Worm (Caenorhabditis elegans) whole organism, L4 larva: ENCODE results near the gene unc-10.

Experiments used
- F10B5.3 ChIP-seq: sonication (generic microtip); optimal IDR thresholded peaks from 2 replicates; lab custom pipeline; 2016; ENCODE audit warnings: mild to moderate bottlenecking, missing genetic modification characterization, missing compliant biosample characterization
- F37D6.2 ChIP-seq: sonication (generic microtip); optimal IDR thresholded peaks from 2 replicates; lab custom pipeline; 2016; ENCODE audit warnings: mild to moderate bottlenecking, missing genetic modification characterization, missing compliant biosample characterization
- F44E2.7 ChIP-seq: fragments of 200-800 bp; sonication (Bioruptor generic); IDR thresholded peaks from 2 replicates; pipeline ENCODE4 v2.1.2; 2022; ENCODE audit warnings: missing genetic modification characterization, missing compliant biosample characterization
- F49E8.2 ChIP-seq: sonication (generic microtip); optimal IDR thresholded peaks from 2 replicates; lab custom pipeline; 2016; ENCODE audit warnings: missing compliant biosample characterization, mild to moderate bottlenecking, missing genetic modification characterization, borderline replicate concordance
- Y48G9A.11 ChIP-seq: fragments of 200-800 bp; sonication (Bioruptor generic); IDR thresholded peaks from 2 replicates; pipeline ENCODE4 v1.3.6; 2022; ENCODE audit warnings: missing genetic modification reagents, missing genetic modification characterization, missing compliant biosample characterization
- Y5F2A.4 ChIP-seq: fragments of 200-800 bp; sonication (Bioruptor generic); optimal IDR thresholded peaks from 2 replicates; lab custom pipeline; 2018; ENCODE audit warnings: mild to moderate bottlenecking, missing genetic modification characterization, missing compliant biosample characterization
- aly-2 ChIP-seq: sonication (generic microtip); optimal IDR thresholded peaks from 2 replicates; lab custom pipeline; 2018; ENCODE audit warnings: missing biosample characterization, missing genetic modification characterization
- ama-1 ChIP-seq: fragments of 150-350 bp; optimal IDR thresholded peaks from 2 replicates; lab custom pipeline; 2014; ENCODE audit warnings: inconsistent platforms, mixed read lengths
- ceh-62 ChIP-seq: sonication (generic microtip); optimal IDR thresholded peaks from 2 replicates; lab custom pipeline; 2017; ENCODE audit warnings: missing biosample characterization, missing genetic modification characterization
- ceh-82 ChIP-seq: sonication (generic microtip); optimal IDR thresholded peaks from 2 replicates; lab custom pipeline; 2017; ENCODE audit warnings: missing biosample characterization, missing genetic modification characterization
- ces-1 ChIP-seq: fragments of 150-350 bp; sonication (generic microtip); optimal IDR thresholded peaks from 4 replicates; lab custom pipeline; 2014; ENCODE audit warnings: missing biosample characterization, missing genetic modification reagents, missing genetic modification characterization
- daf-12 ChIP-seq: fragments of 150-350 bp; optimal IDR thresholded peaks from 2 replicates; lab custom pipeline; 2014; ENCODE audit warnings: missing biosample characterization, missing genetic modification reagents, missing genetic modification characterization
- daf-8 ChIP-seq: fragments of 200-800 bp; sonication (Bioruptor generic); IDR thresholded peaks from 2 replicates; pipeline ENCODE4 v1.3.6; 2022; ENCODE audit warnings: missing genetic modification characterization, missing compliant biosample characterization
- dmd-6 ChIP-seq: fragments of 200-800 bp; sonication (Bioruptor generic); IDR thresholded peaks from 2 replicates; pipeline ENCODE4 v1.3.6; 2022; ENCODE audit warnings: missing genetic modification reagents, missing genetic modification characterization, missing compliant biosample characterization
- dmd-8 ChIP-seq: fragments of 200-800 bp; sonication (Bioruptor generic); IDR thresholded peaks from 2 replicates; pipeline ENCODE4 v1.3.6; 2022; ENCODE audit warnings: missing genetic modification characterization, missing compliant biosample characterization
- duxl-1 ChIP-seq: sonication (generic microtip); optimal IDR thresholded peaks from 2 replicates; lab custom pipeline; 2016; ENCODE audit warnings: mild to moderate bottlenecking, missing genetic modification characterization, moderate library complexity, missing compliant biosample characterization; ENCODE audit not compliant: poor library complexity
- dve-1 ChIP-seq: sonication (generic microtip); optimal IDR thresholded peaks from 2 replicates; lab custom pipeline; 2017; ENCODE audit warnings: antibody characterized with exemption, mild to moderate bottlenecking, missing genetic modification characterization, missing compliant biosample characterization; ENCODE audit not compliant: insufficient read depth
- egl-27 ChIP-seq: sonication (generic microtip); optimal IDR thresholded peaks from 3 replicates; lab custom pipeline; 2017; ENCODE audit warnings: missing biosample characterization, missing genetic modification reagents, missing genetic modification characterization
- egl-43 ChIP-seq: fragments of 200-800 bp; sonication (Bioruptor generic); IDR thresholded peaks from 2 replicates; pipeline ENCODE4 v1.3.6; 2022; ENCODE audit warnings: missing genetic modification reagents, missing genetic modification characterization, missing compliant biosample characterization
- fkh-10 ChIP-seq: fragments of 150-350 bp; optimal IDR thresholded peaks from 2 replicates; lab custom pipeline; 2014; ENCODE audit warnings: missing biosample characterization, missing genetic modification reagents, missing genetic modification characterization
- fos-1 ChIP-seq: fragments of 150-350 bp; optimal IDR thresholded peaks from 2 replicates; lab custom pipeline; 2014; ENCODE audit warnings: missing biosample characterization, missing genetic modification characterization
- gei-8 ChIP-seq: fragments of 200-800 bp; sonication (Bioruptor generic); optimal IDR thresholded peaks from 2 replicates; lab custom pipeline; 2018; ENCODE audit warnings: mild to moderate bottlenecking, missing genetic modification characterization, missing compliant biosample characterization
- hif-1 ChIP-seq, 2 experiments: sonication (generic microtip); optimal IDR thresholded peaks; 2 replicates each; lab custom pipeline; 2016 to 2017; ENCODE audit warnings: missing compliant biosample characterization in 2 of 2, missing genetic modification characterization in 2 of 2, missing genetic modification reagents in 2 of 2, missing genotype in 2 of 2, mild to moderate bottlenecking in 1 of 2
- hlh-11 ChIP-seq: fragments of 200-800 bp; sonication (Bioruptor generic); optimal IDR thresholded peaks from 2 replicates; lab custom pipeline; 2018; ENCODE audit warnings: mild to moderate bottlenecking, missing genetic modification characterization, missing compliant biosample characterization
- hmg-1.1 ChIP-seq: fragments of 200-800 bp; sonication (Bioruptor generic); IDR thresholded peaks from 2 replicates; pipeline ENCODE4 v1.3.6; 2022; ENCODE audit warnings: missing genetic modification reagents, missing genetic modification characterization, missing compliant biosample characterization
- jun-1 ChIP-seq: fragments of 150-350 bp; optimal IDR thresholded peaks from 2 replicates; lab custom pipeline; 2014; ENCODE audit warnings: missing biosample characterization, missing genetic modification reagents, missing genetic modification characterization
- lim-7 ChIP-seq: fragments of 200-800 bp; sonication (Bioruptor generic); IDR thresholded peaks from 2 replicates; pipeline ENCODE4 v1.3.6; 2022; ENCODE audit warnings: missing genetic modification characterization, missing compliant biosample characterization
- lin-1 ChIP-seq: fragments of 200-800 bp; sonication (Bioruptor generic); IDR thresholded peaks from 2 replicates; pipeline ENCODE4 v1.3.6; 2022; ENCODE audit warnings: missing genetic modification reagents, missing genetic modification characterization, missing compliant biosample characterization
- lin-15B ChIP-seq: fragments of 150-350 bp; sonication (generic microtip); optimal IDR thresholded peaks from 3 replicates; lab custom pipeline; 2014; ENCODE audit warnings: missing biosample characterization, missing genetic modification characterization
- lin-38 ChIP-seq: fragments of 200-800 bp; sonication (Bioruptor generic); IDR thresholded peaks from 2 replicates; pipeline ENCODE4 v1.3.6; 2022; ENCODE audit warnings: missing genetic modification reagents, missing genetic modification characterization, missing compliant biosample characterization
- lir-3 ChIP-seq: sonication (generic microtip); optimal IDR thresholded peaks from 2 replicates; lab custom pipeline; 2016; ENCODE audit warnings: mild to moderate bottlenecking, missing genetic modification characterization, missing compliant biosample characterization
- mes-2 ChIP-seq: sonication (generic microtip); optimal IDR thresholded peaks from 2 replicates; lab custom pipeline; 2016; ENCODE audit warnings: missing genotype, mild to moderate bottlenecking, missing genetic modification characterization, missing compliant biosample characterization; ENCODE audit not compliant: poor library complexity, severe bottlenecking
- mxl-3 ChIP-seq: fragments of 200-800 bp; sonication (Bioruptor generic); optimal IDR thresholded peaks from 2 replicates; lab custom pipeline; 2018; ENCODE audit warnings: mild to moderate bottlenecking, missing genetic modification characterization, missing compliant biosample characterization
- nhr-11 ChIP-seq: fragments of 150-350 bp; optimal IDR thresholded peaks from 2 replicates; lab custom pipeline; 2014; ENCODE audit warnings: missing biosample characterization, missing genetic modification characterization
- nhr-237 ChIP-seq: sonication (generic microtip); optimal IDR thresholded peaks from 2 replicates; lab custom pipeline; 2017; ENCODE audit warnings: missing biosample characterization, missing genetic modification characterization
- nhr-25 ChIP-seq: sonication (generic microtip); optimal IDR thresholded peaks from 2 replicates; lab custom pipeline; 2017; ENCODE audit warnings: missing genetic modification characterization, mild to moderate bottlenecking, missing compliant biosample characterization, antibody characterized with exemption, moderate library complexity, borderline replicate concordance; ENCODE audit not compliant: insufficient read depth
- nhr-41 ChIP-seq: fragments of 200-800 bp; sonication (Bioruptor generic); IDR thresholded peaks from 2 replicates; pipeline ENCODE4 v1.3.6; 2022; ENCODE audit warnings: missing genetic modification reagents, missing genetic modification characterization, missing compliant biosample characterization
- nhr-6 ChIP-seq: fragments of 150-350 bp; optimal IDR thresholded peaks from 2 replicates; lab custom pipeline; 2014; ENCODE audit warnings: missing biosample characterization, missing genetic modification characterization
- nhr-76 ChIP-seq: fragments of 150-350 bp; optimal IDR thresholded peaks from 2 replicates; lab custom pipeline; 2014; ENCODE audit warnings: missing biosample characterization, missing genetic modification characterization
- pha-4 ChIP-seq, 2 experiments: fragments of 150-350 bp in 1 of 2; fragments of 200-800 bp in 1 of 2; sonication (Bioruptor generic) in 1 of 2; IDR thresholded peaks in 1 of 2; optimal IDR thresholded peaks in 1 of 2; 2 replicates each; pipeline versions ENCODE4 v1.3.6 to Lab custom; 2014 to 2022; ENCODE audit warnings: missing genetic modification characterization in 2 of 2, missing genetic modification reagents in 2 of 2, missing biosample characterization in 1 of 2, missing compliant biosample characterization in 1 of 2
- pqm-1 ChIP-seq: sonication (generic microtip); optimal IDR thresholded peaks from 2 replicates; lab custom pipeline; 2017; ENCODE audit warnings: missing biosample characterization, missing genetic modification characterization
- rbr-2 ChIP-seq: sonication (generic microtip); optimal IDR thresholded peaks from 2 replicates; lab custom pipeline; 2016; ENCODE audit warnings: missing genotype, missing genetic modification characterization, missing compliant biosample characterization
- sdz-12 ChIP-seq: fragments of 200-800 bp; sonication (Bioruptor generic); optimal IDR thresholded peaks from 2 replicates; lab custom pipeline; 2018; ENCODE audit warnings: mild to moderate bottlenecking, missing genetic modification characterization, missing compliant biosample characterization
- snpc-4 ChIP-seq: fragments of 150-350 bp; optimal IDR thresholded peaks from 2 replicates; lab custom pipeline; 2014; ENCODE audit warnings: missing biosample characterization, missing genetic modification characterization
- spr-1 ChIP-seq: sonication (generic microtip); optimal IDR thresholded peaks from 2 replicates; lab custom pipeline; 2016; ENCODE audit warnings: mild to moderate bottlenecking, missing genetic modification characterization, missing compliant biosample characterization
- unc-62 ChIP-seq, 3 experiments: fragments of 150-350 bp in 1 of 3; sonication (generic microtip); optimal IDR thresholded peaks in 2 of 3; peaks in 1 of 3; 1 replicate in 1 of 3; 2 replicates in 2 of 3; lab custom pipeline; 2014 to 2017; ENCODE audit warnings: missing biosample characterization in 3 of 3, missing genetic modification characterization in 3 of 3, missing genetic modification reagents in 3 of 3, missing genotype in 1 of 3
- zag-1 ChIP-seq: fragments of 150-350 bp; optimal IDR thresholded peaks from 2 replicates; lab custom pipeline; 2014; ENCODE audit warnings: missing biosample characterization, missing genetic modification characterization
- zfp-2 ChIP-seq: sonication (generic microtip); optimal IDR thresholded peaks from 2 replicates; lab custom pipeline; 2016; ENCODE audit warnings: mild to moderate bottlenecking, missing genetic modification characterization, missing compliant biosample characterization
- zip-2 ChIP-seq: fragments of 150-350 bp; optimal IDR thresholded peaks from 2 replicates; lab custom pipeline; 2014; ENCODE audit warnings: missing biosample characterization, missing genetic modification characterization

Gene unc-10

DNA sequence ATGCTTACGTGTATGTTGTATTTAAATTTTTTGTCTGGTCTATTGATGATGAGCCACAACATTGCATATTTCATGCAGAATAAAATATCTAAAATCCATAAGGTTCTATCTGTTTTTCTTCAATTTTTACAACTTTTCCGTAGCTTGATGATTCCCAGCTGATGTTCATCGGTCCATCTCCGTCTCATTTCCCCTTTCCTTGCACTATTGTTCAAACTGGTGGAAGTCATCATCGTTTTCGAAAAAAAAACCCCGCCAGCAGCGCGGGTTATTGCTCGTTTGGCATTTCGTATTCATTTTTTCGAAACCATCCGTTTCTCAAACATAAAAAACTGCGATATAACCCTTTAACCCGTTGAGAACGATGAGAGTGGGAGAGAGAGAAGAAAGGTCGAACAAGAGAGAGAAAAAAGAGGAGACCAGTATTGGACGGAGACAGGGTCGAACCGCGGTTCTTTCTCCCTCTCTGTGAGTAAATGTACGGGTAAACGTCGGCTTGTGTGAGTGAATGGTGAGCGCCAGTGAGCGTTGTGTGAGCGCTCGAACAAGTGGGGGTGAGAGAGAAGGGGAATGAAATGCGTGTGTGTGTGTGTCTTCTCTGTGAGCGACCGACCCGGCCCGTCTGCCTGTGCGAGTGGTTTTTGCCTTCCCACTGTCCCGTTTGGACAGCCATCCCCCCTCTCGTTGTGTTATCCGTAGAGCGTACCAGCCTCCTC, 15.4 kb downstream of the unc-10 start:
- TF ChIP-seq nhr-25: peak; percentile 98
- no peak for TF ChIP-seq lir-3 (tag; lab: Kevin White, UChicago)
- peak; percentile 57 for TF ChIP-seq nhr-6 (tag; lab: Kevin White, UChicago)
- peak; percentile 79 for TF ChIP-seq fkh-10 (GFP tag; lab: Kevin White, UChicago)
- TF ChIP-seq snpc-4: no peak
- TF ChIP-seq unc-62 (GFP tag; optimal IDR thresholded peaks at IDR 0.05 in 1 of 2; lab: Kevin White, UChicago): peak in 1 of 2 experiments; percentile 98
- no peak for TF ChIP-seq unc-62 (tag; optimal IDR thresholded peaks at IDR 0.05; lab: Kevin White, UChicago)
- TF ChIP-seq zip-2 (tag; lab: Kevin White, UChicago): peak; percentile 57
- TF ChIP-seq pqm-1 (tag; lab: Kevin White, UChicago): peak; percentile 43
- no peak for TF ChIP-seq nhr-237 (tag; lab: Kevin White, UChicago)
- no peak for TF ChIP-seq ceh-62 (tag; lab: Kevin White, UChicago)
- peak; percentile 0 for TF ChIP-seq ces-1
- TF ChIP-seq pha-4 (GFP tag; IDR thresholded peaks at IDR 0.05; lab: Robert Waterston, UW): no peak
- TF ChIP-seq pha-4 (tag; optimal IDR thresholded peaks at IDR 0.05; lab: Kevin White, UChicago): no peak
- no peak for TF ChIP-seq daf-12
- TF ChIP-seq lin-38 (GFP tag; lab: Robert Waterston, UW): peak; percentile 78
- TF ChIP-seq Y5F2A.4 (GFP tag; lab: Kevin White, UChicago): no peak
- no peak for TF ChIP-seq zag-1
- peak; percentile 95 for TF ChIP-seq dve-1 (tag; lab: Kevin White, UChicago)
- TF ChIP-seq F10B5.3 (tag; lab: Kevin White, UChicago): peak; percentile 28
- no peak for TF ChIP-seq egl-27
- TF ChIP-seq nhr-41: peak; percentile 85
- TF ChIP-seq F37D6.2 (tag; lab: Kevin White, UChicago): peak; percentile 78
- peak; percentile 96 for TF ChIP-seq hmg-1.1 (GFP tag; lab: Robert Waterston, UW)
- peak; percentile 96 for TF ChIP-seq rbr-2
- TF ChIP-seq lin-1 (GFP tag; lab: Robert Waterston, UW): no peak
- TF ChIP-seq mxl-3: peak; percentile 82
- peak; percentile 59 for TF ChIP-seq zfp-2 (tag; lab: Kevin White, UChicago)
- TF ChIP-seq egl-43 (GFP tag; lab: Robert Waterston, UW): no peak; the same call in 1 of the 2 replicates
- TF ChIP-seq F44E2.7 (GFP tag; lab: Robert Waterston, UW): no peak
- TF ChIP-seq mes-2 (tag; lab: Kevin White, UChicago): peak; percentile 91
- TF ChIP-seq fos-1: no peak
- TF ChIP-seq ama-1 (lab: Kevin White, UChicago): peak; percentile 72
- no peak for TF ChIP-seq gei-8 (GFP tag; lab: Kevin White, UChicago)
- TF ChIP-seq nhr-76 (tag; lab: Kevin White, UChicago): no peak
- TF ChIP-seq duxl-1 (tag; lab: Kevin White, UChicago): peak; percentile 56
- TF ChIP-seq lin-15B: no peak
- TF ChIP-seq nhr-11 (tag; lab: Kevin White, UChicago): peak; percentile 77
- TF ChIP-seq F49E8.2: no peak
- TF ChIP-seq daf-8 (GFP tag; lab: Robert Waterston, UW): no peak
- TF ChIP-seq dmd-8 (GFP tag; lab: Robert Waterston, UW): 0 out of 2 replicates have a peak, but pooled peaks have one; percentile 9
- no peak for TF ChIP-seq ceh-82 (tag; lab: Kevin White, UChicago)
- TF ChIP-seq lim-7 (GFP tag; lab: Robert Waterston, UW): 0 out of 2 replicates have a peak, but pooled peaks have one; percentile 56
- peak; percentile 83 for TF ChIP-seq spr-1 (tag; lab: Kevin White, UChicago)
- TF ChIP-seq hlh-11 (tag; lab: Kevin White, UChicago): peak; percentile 95
- no peak for TF ChIP-seq sdz-12 (GFP tag; lab: Kevin White, UChicago)
- TF ChIP-seq aly-2 (tag; lab: Kevin White, UChicago): no peak
- peak; percentile 88 for TF ChIP-seq dmd-6 (GFP tag; lab: Robert Waterston, UW)
- peak; percentile 61 for TF ChIP-seq jun-1 (tag; lab: Kevin White, UChicago)
- peak in 1 of 2 experiments; percentile 77 for TF ChIP-seq hif-1 (tag; optimal IDR thresholded peaks at IDR 0.05; lab: Kevin White, UChicago)
- TF ChIP-seq Y48G9A.11 (GFP tag; lab: Robert Waterston, UW): no peak
